Worm (Caenorhabditis elegans) whole organism, late embryonic: ENCODE measurements around the gene R05H5.3.

Source experiments
- ama-1 ChIP-seq: fragments of 150-350 bp; optimal IDR thresholded peaks from 2 replicates; lab custom pipeline; 2014
- ceh-24 ChIP-seq: sonication (generic microtip); optimal IDR thresholded peaks from 2 replicates; lab custom pipeline; 2016; ENCODE audit warnings: mild to moderate bottlenecking, missing genetic modification characterization, missing compliant biosample characterization
- fkh-10 ChIP-seq: fragments of 150-350 bp; optimal IDR thresholded peaks from 2 replicates; lab custom pipeline; 2014; ENCODE audit warnings: missing biosample characterization, missing genetic modification reagents, missing genetic modification characterization
- lim-6 ChIP-seq: sonication (generic microtip); optimal IDR thresholded peaks from 2 replicates; lab custom pipeline; 2016; ENCODE audit warnings: missing genetic modification characterization, missing compliant biosample characterization
- nfya-1 ChIP-seq: sonication (generic microtip); optimal IDR thresholded peaks from 2 replicates; lab custom pipeline; 2017; ENCODE audit warnings: missing genetic modification characterization, mild to moderate bottlenecking, missing compliant biosample characterization, antibody characterized with exemption, moderate library complexity
- pag-3 ChIP-seq: sonication (generic microtip); optimal IDR thresholded peaks from 2 replicates; lab custom pipeline; 2016; ENCODE audit warnings: missing compliant biosample characterization, missing genetic modification characterization, borderline replicate concordance
- sox-4 ChIP-seq: sonication (generic microtip); optimal IDR thresholded peaks from 2 replicates; lab custom pipeline; 2017; ENCODE audit warnings: mild to moderate bottlenecking, missing genetic modification characterization, inconsistent platforms, missing compliant biosample characterization
- unc-86 ChIP-seq: sonication (generic microtip); optimal IDR thresholded peaks from 2 replicates; lab custom pipeline; 2016; ENCODE audit warnings: missing genetic modification characterization, missing compliant biosample characterization

ce11 chrII:10164137-10164536 lies 33.3 kb upstream of the R05H5.3 start:
- no peak for TF ChIP-seq ceh-24 (tag; lab: Kevin White, UChicago)
- TF ChIP-seq unc-86 (tag; lab: Kevin White, UChicago), result no peak
- no peak for TF ChIP-seq sox-4
- TF ChIP-seq lim-6 (tag; lab: Kevin White, UChicago), result no peak
- no peak for TF ChIP-seq nfya-1 (tag; lab: Kevin White, UChicago)
- no peak for TF ChIP-seq fkh-10 (GFP tag; lab: Kevin White, UChicago)
- no peak for TF ChIP-seq pag-3
- TF ChIP-seq ama-1 (lab: Kevin White, UChicago), result no peak
